Fruit fly (Drosophila melanogaster): ENCODE data around the gene CG33725.
A peak's percentile ranks its signal among the peaks of the same experiment; 100 is the strongest.

The CG33725 gene

DNA sequence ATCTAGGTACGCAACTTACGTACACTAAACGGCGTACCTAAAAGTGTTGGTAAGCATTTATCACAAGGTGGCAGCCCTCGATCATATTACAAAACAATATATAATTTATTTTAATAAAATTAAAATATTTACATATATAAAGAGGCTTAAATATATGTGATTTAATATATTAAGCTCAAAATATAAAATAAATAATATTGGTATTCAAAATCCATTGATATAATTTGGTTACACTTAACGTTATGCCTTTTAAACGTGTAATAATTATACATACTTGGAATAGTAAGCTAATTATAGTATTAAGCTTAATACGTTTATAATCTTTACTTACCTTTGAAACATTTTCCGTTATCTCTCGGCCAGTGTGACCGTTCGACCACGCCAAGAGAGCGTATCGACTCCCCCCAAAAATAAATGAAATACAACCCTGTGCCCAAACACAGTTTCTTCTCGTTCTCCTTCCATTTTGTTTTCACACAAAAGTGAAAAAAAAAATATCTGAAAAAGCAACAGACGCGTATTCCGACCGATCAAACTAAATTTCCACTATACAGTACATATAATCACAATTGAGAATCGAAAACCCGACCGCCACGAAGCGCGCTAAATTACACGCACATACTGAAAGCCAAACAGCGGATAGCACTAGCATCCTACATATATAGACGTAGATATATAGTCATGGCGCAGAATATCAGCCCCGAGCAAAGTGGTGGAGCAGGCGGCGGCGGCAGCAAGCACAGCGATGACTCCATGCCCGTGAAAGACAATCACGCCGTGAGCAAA, 21.6 kb downstream of the CG33725 start, which contains the start of the genes CG10646 and vih (continued):
- TF ChIP-seq trh (GFP tag; optimal IDR thresholded peaks at IDR 0.05) (no peak), CG9609 (GFP tag; optimal IDR thresholded peaks at IDR 0.05) (no peak), HmgZ (tag; optimal IDR thresholded peaks at IDR 0.05) (peak; percentile 28), CG17361 (GFP tag; IDR thresholded peaks at IDR 0.05) (peak; percentile 73), CG11696 (GFP tag; IDR thresholded peaks at IDR 0.05) (no peak), CG13296 (GFP tag; optimal IDR thresholded peaks at IDR 0.05) (peak; percentile 60), gfzf (GFP tag; optimal IDR thresholded peaks at IDR 0.05) (peak; percentile 71), Ssrp (tag; optimal IDR thresholded peaks at IDR 0.05) (peak; percentile 44), fd102C (GFP tag; optimal IDR thresholded peaks at IDR 0.05) (no peak), B-H2 (GFP tag; optimal IDR thresholded peaks at IDR 0.05) (peak; percentile 39), gsb-n (tag; optimal IDR thresholded peaks at IDR 0.05) (peak; percentile 37), CG10267 (tag; optimal IDR thresholded peaks at IDR 0.05) (peak; percentile 91), CG17328 (GFP tag; IDR thresholded peaks at IDR 0.05) (no peak), CG10979 (tag; optimal IDR thresholded peaks at IDR 0.05) (peak; percentile 41), fd3F (GFP tag; optimal IDR thresholded peaks at IDR 0.05) (no peak), Xbp1 (GFP tag; optimal IDR thresholded peaks at IDR 0.05) (peak; percentile 66), zf30C (GFP tag; optimal IDR thresholded peaks at IDR 0.05) (peak; percentile 2), CG16813 (GFP tag; IDR thresholded peaks at IDR 0.05; ENCODE audit: partially characterized antibody) (no peak), CG11560 (tag; IDR thresholded peaks at IDR 0.05) (no peak), ci (GFP tag; IDR thresholded peaks at IDR 0.05) (0 out of 3 replicates have a peak, but pooled peaks have one; percentile 6), Nf-YB (GFP tag; optimal IDR thresholded peaks at IDR 0.05) (peak; percentile 15), Six4 (GFP tag; optimal IDR thresholded peaks at IDR 0.05) (peak; percentile 55), CG15269 (tag; optimal IDR thresholded peaks at IDR 0.05) (peak; percentile 43), cad (GFP tag; optimal IDR thresholded peaks at IDR 0.05) (no peak), CG4328 (GFP tag; optimal IDR thresholded peaks at IDR 0.05) (peak; percentile 51), Sin3A (optimal IDR thresholded peaks at IDR 0.05) (no peak), CG2678 (tag; optimal IDR thresholded peaks at IDR 0.05) (peak; percentile 57), Hmr (GFP tag; optimal IDR thresholded peaks at IDR 0.05) (peak; percentile 68), inv (GFP tag; IDR thresholded peaks at IDR 0.05; ENCODE audit: partially characterized antibody) (no peak), sima (GFP tag; optimal IDR thresholded peaks at IDR 0.05) (no peak), CG16779 (GFP tag; IDR thresholded peaks at IDR 0.05) (no peak), sc (optimal IDR thresholded peaks at IDR 0.05) (no peak), sc (GFP tag; optimal IDR thresholded peaks at IDR 0.05) (no peak), Hsf (GFP tag; optimal IDR thresholded peaks at IDR 0.05) (peak; percentile 2), CG3847 (GFP tag; IDR thresholded peaks at IDR 0.05) (0 out of 2 replicates have a peak, but pooled peaks have one; percentile 33), sna (GFP tag; IDR thresholded peaks at IDR 0.05; ENCODE audit: partially characterized antibody) (no peak), nau (GFP tag; optimal IDR thresholded peaks at IDR 0.05) (no peak), Sox100B (GFP tag; optimal IDR thresholded peaks at IDR 0.05) (peak; percentile 68), Med (GFP tag) (peak; percentile 53), pho (GFP tag; optimal IDR thresholded peaks at IDR 0.05) (no peak), YL-1 (GFP tag; optimal IDR thresholded peaks at IDR 0.05) (peak; percentile 88), cwo (GFP tag; optimal IDR thresholded peaks at IDR 0.05) (peak; percentile 23), zen2 (GFP tag; IDR thresholded peaks at IDR 0.05; ENCODE audit: partially characterized antibody) (no peak), Fer2 (tag; optimal IDR thresholded peaks at IDR 0.05) (peak; percentile 28), ftz-f1 (GFP tag; optimal IDR thresholded peaks at IDR 0.05) (peak; percentile 25), CG9932 (GFP tag; IDR thresholded peaks at IDR 0.05) (0 out of 2 replicates have a peak, but pooled peaks have one; percentile 46), Sry-β (GFP tag; optimal IDR thresholded peaks at IDR 0.05) (peak; percentile 42), GATAe (GFP tag; conservative IDR thresholded peaks at IDR 0.05) (peak; percentile 55; the same call in 1 of the 2 replicates), wor (GFP tag; IDR thresholded peaks at IDR 0.05) (no peak)
